Worm (Caenorhabditis elegans): ENCODE measurements around the gene T25B9.9.

Gene T25B9.9

DNA sequence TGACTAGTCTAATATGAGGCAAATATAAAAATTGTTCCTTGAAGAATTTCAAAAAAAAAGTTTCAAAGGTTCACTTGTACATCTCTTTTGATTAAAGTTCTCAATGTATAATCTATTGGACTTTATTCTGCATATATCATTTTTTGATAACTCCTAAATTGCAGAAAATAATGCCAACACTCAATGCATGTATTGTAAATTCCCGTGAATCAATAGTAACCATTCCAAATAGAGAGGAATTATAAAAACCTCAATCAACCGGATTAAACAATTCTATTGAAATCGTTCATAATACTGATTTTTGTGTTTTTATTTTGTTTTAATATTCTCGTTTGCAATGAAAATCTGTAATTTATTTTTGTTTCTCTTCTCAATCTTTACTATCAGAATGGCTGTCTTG lies 4.4 kb upstream of the T25B9.9 start, which contains the start of gene T25B9.12:
Gene T25B9.12 (plus strand): TSS at position 301 of the 400 bp plus-strand sequence.
- TF ChIP-seq lsy-2 (tag; optimal IDR thresholded peaks at IDR 0.05), result no peak
- TF ChIP-seq egl-13 (tag; optimal IDR thresholded peaks at IDR 0.05), result no peak
- no peak for TF ChIP-seq nhr-20 (tag; optimal IDR thresholded peaks at IDR 0.05)
- TF ChIP-seq grh-1 (GFP tag; IDR thresholded peaks at IDR 0.05), result no peak
- no peak for TF ChIP-seq lir-3 (tag; optimal IDR thresholded peaks at IDR 0.05; ENCODE audit: poor library complexity)
- no peak for TF ChIP-seq nhr-85 (tag)
- TF ChIP-seq efl-3 (GFP tag; optimal IDR thresholded peaks at IDR 0.05), result no peak

DNA sequence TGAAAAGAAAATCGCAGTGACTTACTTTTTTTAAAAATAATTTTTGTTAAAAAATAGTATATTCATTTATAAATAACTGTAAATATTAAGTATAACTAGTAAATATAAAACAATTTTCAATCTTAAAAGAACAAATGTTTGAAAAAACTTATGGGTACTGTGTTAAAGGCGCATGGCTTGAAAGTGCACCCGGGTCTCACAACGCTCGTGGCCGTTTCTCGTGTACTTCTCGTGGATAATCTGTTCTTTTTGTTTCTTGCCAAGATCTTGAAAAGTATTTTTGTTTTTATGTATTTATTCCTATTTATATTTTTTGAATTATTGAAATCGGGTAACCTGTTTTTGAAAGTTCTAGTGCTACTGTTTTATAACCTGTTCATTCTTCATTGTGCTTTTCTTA lies 3.4 kb upstream of the T25B9.9 start:
- TF ChIP-seq efl-1 (optimal IDR thresholded peaks at IDR 0.05) (no peak), efl-1 (GFP tag; optimal IDR thresholded peaks at IDR 0.05 in 1 of 2) (peak in 1 of 2 experiments; percentile 4), nhr-90 (tag; optimal IDR thresholded peaks at IDR 0.05; ENCODE audit: poor library complexity) (no peak)

DNA sequence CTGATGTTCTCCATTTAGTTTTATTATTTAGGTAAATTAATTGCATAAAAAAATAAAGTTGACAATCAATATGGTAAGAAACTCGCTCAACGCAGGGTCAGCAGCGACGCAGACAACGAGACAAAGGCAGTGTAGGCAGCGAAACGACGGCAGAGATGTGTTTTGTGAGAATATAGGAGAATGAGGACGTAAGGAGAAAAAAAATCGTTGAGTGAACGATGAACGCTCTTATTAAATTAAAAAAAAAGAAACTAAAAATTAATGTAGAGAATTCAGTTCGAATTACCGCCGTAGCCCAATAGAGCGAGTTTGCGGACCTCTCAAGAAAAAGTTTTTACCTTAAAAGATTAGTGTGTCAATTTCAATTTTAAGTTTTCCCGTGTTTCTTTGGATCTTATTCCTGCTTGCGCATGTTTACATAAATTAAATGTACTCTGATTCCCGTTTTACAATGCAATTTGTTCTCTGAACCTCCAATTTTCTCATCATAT lies 1.3 kb upstream of the T25B9.9 start, which contains the start of gene T25B9.8:
Gene T25B9.8 (minus strand): TSS at position 51 of the 491 bp plus-strand sequence.
- TF ChIP-seq lin-14 (GFP tag; optimal IDR thresholded peaks at IDR 0.05) (peak; percentile 19), ceh-90 (tag; optimal IDR thresholded peaks at IDR 0.05) (no peak), lin-35 (GFP tag; optimal IDR thresholded peaks at IDR 0.05) (peak; percentile 1 to 44), dpl-1 (GFP tag; optimal IDR thresholded peaks at IDR 0.05) (peak in 2 of 3 experiments; percentile 40 to 58), lsy-2 (tag; optimal IDR thresholded peaks at IDR 0.05) (peak in 1 of 2 experiments; percentile 18), rnt-1 (tag; optimal IDR thresholded peaks at IDR 0.05) (peak; percentile 23), hpl-2 (GFP tag; optimal IDR thresholded peaks at IDR 0.05) (no peak), efl-1 (optimal IDR thresholded peaks at IDR 0.05) (peak in 1 of 2 experiments; percentile 42), efl-1 (GFP tag; optimal IDR thresholded peaks at IDR 0.05 in 1 of 2) (peak; percentile 61 to 93)

DNA sequence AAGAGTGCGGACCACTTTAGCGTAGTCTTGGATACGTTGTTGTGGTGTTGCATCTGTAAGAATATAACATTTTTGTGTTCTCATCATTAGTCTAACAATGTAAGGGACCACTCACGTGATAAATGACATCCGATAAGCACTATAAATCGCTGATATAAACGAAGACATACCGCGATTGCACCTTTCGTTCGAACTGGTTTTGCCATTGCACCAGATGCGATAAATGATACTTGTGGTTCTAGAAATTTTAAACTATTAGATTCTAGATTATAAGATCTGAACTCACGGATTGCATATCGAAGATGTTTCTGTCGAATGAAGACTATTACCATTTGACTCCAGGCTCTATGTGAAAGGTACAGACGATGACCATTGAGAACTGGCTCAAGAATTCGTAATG lies 1.8 kb downstream of the T25B9.9 start:
- TF ChIP-seq nhr-90 (tag; optimal IDR thresholded peaks at IDR 0.05; ENCODE audit: poor library complexity) (no peak), nhr-47 (tag; optimal IDR thresholded peaks at IDR 0.05) (no peak), lsy-2 (tag; optimal IDR thresholded peaks at IDR 0.05) (no peak), nhr-85 (tag) (no peak), F16B12.6 (tag; optimal IDR thresholded peaks at IDR 0.05) (no peak), lin-39 (tag; optimal IDR thresholded peaks at IDR 0.05) (no peak), lin-15B (tag; optimal IDR thresholded peaks at IDR 0.05) (no peak), unc-130 (tag; optimal IDR thresholded peaks at IDR 0.05) (no peak), unc-98 (GFP tag; IDR thresholded peaks at IDR 0.05) (no peak), tbx-2 (tag; optimal IDR thresholded peaks at IDR 0.05) (no peak), egl-13 (tag; optimal IDR thresholded peaks at IDR 0.05) (no peak), C34B4.2 (tag; optimal IDR thresholded peaks at IDR 0.05) (no peak), ceh-88 (GFP tag; IDR thresholded peaks at IDR 0.05) (no peak), nhr-71 (tag; optimal IDR thresholded peaks at IDR 0.05) (no peak), mdl-1 (tag; optimal IDR thresholded peaks at IDR 0.05) (no peak), nhr-11 (tag; optimal IDR thresholded peaks at IDR 0.05) (no peak), mef-2 (tag; optimal IDR thresholded peaks at IDR 0.05) (no peak), sox-4 (tag; optimal IDR thresholded peaks at IDR 0.05) (no peak), hlh-17 (GFP tag; optimal IDR thresholded peaks at IDR 0.05; ENCODE audit: borderline replicate concordance) (no peak), hlh-4 (tag; optimal IDR thresholded peaks at IDR 0.05) (no peak)

DNA sequence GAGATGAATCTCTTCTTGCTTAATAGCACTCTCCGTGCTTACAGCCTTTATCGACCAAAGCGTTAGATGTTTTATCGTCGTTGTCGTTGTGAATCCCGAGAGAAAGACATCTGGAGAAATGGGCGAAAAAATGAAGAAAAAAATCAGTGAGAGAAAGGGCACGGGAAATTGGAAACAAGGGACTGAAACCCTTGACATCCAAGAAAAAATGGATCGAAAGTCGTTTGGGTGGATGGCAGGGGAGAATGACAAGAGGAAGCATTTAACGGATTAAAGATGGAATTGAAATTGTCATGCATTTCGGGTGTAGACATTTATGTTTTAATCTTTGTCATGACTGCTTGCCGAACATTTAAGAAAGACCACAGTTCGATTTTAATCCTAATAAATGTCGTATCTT lies 4.4 kb downstream of the T25B9.9 start, which contains the start of gene inpp-1:
Gene inpp-1 (minus strand): TSS at position 101 of the 400 bp plus-strand sequence.
- TF ChIP-seq egl-13 (tag; optimal IDR thresholded peaks at IDR 0.05) (no peak), sox-4 (tag; optimal IDR thresholded peaks at IDR 0.05) (no peak), dsc-1 (tag; optimal IDR thresholded peaks at IDR 0.05) (peak; percentile 25)
